Fruit fly (Drosophila melanogaster): ENCODE results near the gene eIF2beta.

eIF2beta gene

DNA sequence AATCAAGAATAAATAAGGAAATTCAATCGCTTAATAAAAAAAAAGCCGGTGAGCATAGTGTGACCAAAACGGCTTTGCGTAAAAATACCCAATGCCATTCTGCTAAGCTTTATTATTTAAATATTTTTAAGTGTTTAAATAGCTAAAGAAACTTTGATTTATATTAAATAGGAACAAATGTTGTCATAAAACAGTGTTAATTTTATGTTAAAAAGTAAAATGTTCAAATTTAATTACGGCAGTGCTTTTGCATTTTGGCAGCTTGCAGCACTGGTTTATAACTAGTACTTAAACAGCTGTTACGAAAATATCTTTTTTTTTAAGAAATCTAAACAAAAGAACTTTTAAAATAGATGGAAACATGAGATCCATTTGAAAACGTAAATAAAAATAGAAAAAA is 25.3 kb downstream of the eIF2beta start, which contains the start of the genes CG10638 and CG10681 (continued):
- TF ChIP-seq gsb-n (tag; optimal IDR thresholded peaks at IDR 0.05) = peak; percentile 40
- TF ChIP-seq CG7357 (GFP tag; IDR thresholded peaks at IDR 0.05) = no peak
- TF ChIP-seq corto (GFP tag; optimal IDR thresholded peaks at IDR 0.05) = no peak
- TF ChIP-seq CG18764 (GFP tag; optimal IDR thresholded peaks at IDR 0.05) = peak; percentile 22
- TF ChIP-seq CG8281 (tag; optimal IDR thresholded peaks at IDR 0.05) = no peak
- no peak for TF ChIP-seq Sin3A (optimal IDR thresholded peaks at IDR 0.05)
- no peak for TF ChIP-seq caup (GFP tag; optimal IDR thresholded peaks at IDR 0.05; ENCODE audit: severe bottlenecking)
- no peak for TF ChIP-seq CG17328 (GFP tag; IDR thresholded peaks at IDR 0.05)
- TF ChIP-seq CG3838 (GFP tag; optimal IDR thresholded peaks at IDR 0.05) = no peak
- TF ChIP-seq CG15073 (GFP tag; optimal IDR thresholded peaks at IDR 0.05) = no peak
- TF ChIP-seq CG9797 (GFP tag; optimal IDR thresholded peaks at IDR 0.05) = peak; percentile 73
- TF ChIP-seq Rx (GFP tag; IDR thresholded peaks at IDR 0.05) = no peak
- TF ChIP-seq HLH4C (GFP tag; IDR thresholded peaks at IDR 0.05; ENCODE audit: partially characterized antibody) = no peak
- TF ChIP-seq kah (GFP tag; optimal IDR thresholded peaks at IDR 0.05) = no peak
- no peak for TF ChIP-seq Awh (GFP tag; IDR thresholded peaks at IDR 0.05)
- TF ChIP-seq Jarid2 (GFP tag; optimal IDR thresholded peaks at IDR 0.05) = no peak
- no peak for TF ChIP-seq CG6765 (GFP tag; optimal IDR thresholded peaks at IDR 0.05)
- no peak for TF ChIP-seq Sry-β (GFP tag; optimal IDR thresholded peaks at IDR 0.05)
- no peak for TF ChIP-seq Adf1 (GFP tag; IDR thresholded peaks at IDR 0.05)
- peak; percentile 65 for TF ChIP-seq Max (GFP tag; optimal IDR thresholded peaks at IDR 0.05)
- TF ChIP-seq CG1832 (GFP tag; optimal IDR thresholded peaks at IDR 0.05) = no peak
- TF ChIP-seq peb (GFP tag; IDR thresholded peaks at IDR 0.05) = no peak
- no peak for TF ChIP-seq jigr1 (GFP tag; IDR thresholded peaks at IDR 0.05)
- TF ChIP-seq CG18599 (GFP tag; optimal IDR thresholded peaks at IDR 0.05) = no peak
- peak; percentile 4 for TF ChIP-seq CG3995 (GFP tag; optimal IDR thresholded peaks at IDR 0.05)
- TF ChIP-seq fu2 (GFP tag; optimal IDR thresholded peaks at IDR 0.05) = no peak
- peak; percentile 49 for TF ChIP-seq CG30403 (GFP tag; optimal IDR thresholded peaks at IDR 0.05)
- TF ChIP-seq tup (GFP tag; optimal IDR thresholded peaks at IDR 0.05) = no peak
- TF ChIP-seq ems (GFP tag; optimal IDR thresholded peaks at IDR 0.05) = no peak
- TF ChIP-seq NFAT (GFP tag; IDR thresholded peaks at IDR 0.05) = no peak
- TF ChIP-seq tap (tag; optimal IDR thresholded peaks at IDR 0.05) = peak; percentile 28
- TF ChIP-seq gce (GFP tag; IDR thresholded peaks at IDR 0.05) = no peak
- TF ChIP-seq pum (GFP tag; optimal IDR thresholded peaks at IDR 0.05) = no peak
- no peak for TF ChIP-seq Stat92E (GFP tag; optimal IDR thresholded peaks at IDR 0.05)
- TF ChIP-seq CG31441 (GFP tag; IDR thresholded peaks at IDR 0.05) = peak; percentile 50
- TF ChIP-seq sd (tag; optimal IDR thresholded peaks at IDR 0.05) = no peak
- TF ChIP-seq br (optimal IDR thresholded peaks at IDR 0.05) = no peak
- no peak for TF ChIP-seq CG1792 (GFP tag; optimal IDR thresholded peaks at IDR 0.05)
- TF ChIP-seq CG9817 (tag; optimal IDR thresholded peaks at IDR 0.05) = no peak
- TF ChIP-seq Xbp1 (GFP tag; optimal IDR thresholded peaks at IDR 0.05) = peak; percentile 55
- TF ChIP-seq ind (GFP tag; optimal IDR thresholded peaks at IDR 0.05) = peak; percentile 27
- TF ChIP-seq pnt (GFP tag; optimal IDR thresholded peaks at IDR 0.05) = no peak
- TF ChIP-seq hth (optimal IDR thresholded peaks at IDR 0.05) = no peak
- no peak for TF ChIP-seq HLH3B (GFP tag; IDR thresholded peaks at IDR 0.05)
- TF ChIP-seq CG16779 (GFP tag; IDR thresholded peaks at IDR 0.05) = no peak
- no peak for TF ChIP-seq oc (tag; optimal IDR thresholded peaks at IDR 0.05)
- TF ChIP-seq CG17359 (tag; optimal IDR thresholded peaks at IDR 0.05) = peak; percentile 43
- peak; percentile 60 for TF ChIP-seq pzg (GFP tag; optimal IDR thresholded peaks at IDR 0.05)
- TF ChIP-seq CG6254 (GFP tag; optimal IDR thresholded peaks at IDR 0.05) = peak; percentile 20
- no peak for TF ChIP-seq toy (GFP tag; IDR thresholded peaks at IDR 0.05)
- TF ChIP-seq H2.0 (GFP tag; IDR thresholded peaks at IDR 0.05) = no peak
- no peak for TF ChIP-seq CG11085 (GFP tag; IDR thresholded peaks at IDR 0.05)
- TF ChIP-seq sqz (GFP tag; optimal IDR thresholded peaks at IDR 0.05) = peak; percentile 97
